Worm (Caenorhabditis elegans) whole organism, midembryonic: ENCODE measurements around the gene T24H10.5.

ENCODE experiments used
- T22C8.4 ChIP-seq: fragments of 200-800 bp; sonication (Bioruptor generic); IDR thresholded peaks from 2 replicates; pipeline ENCODE4 v1.3.6; 2022; ENCODE audit warnings: missing genetic modification characterization, missing compliant biosample characterization
- flt-1 ChIP-seq: fragments of 200-800 bp; sonication (Bioruptor generic); IDR thresholded peaks from 2 replicates; pipeline ENCODE4 v1.3.6; 2022; ENCODE audit warnings: missing genetic modification characterization, missing compliant biosample characterization
- klf-2 ChIP-seq: fragments of 200-800 bp; sonication (Bioruptor generic); conservative IDR thresholded peaks from 2 replicates; pipeline ENCODE4 v1.3.6; 2022; ENCODE audit warnings: missing genetic modification reagents, missing genetic modification characterization, missing compliant biosample characterization
- med-1 ChIP-seq: sonication (generic microtip); optimal IDR thresholded peaks from 2 replicates; lab custom pipeline; 2017; ENCODE audit warnings: missing genetic modification characterization, mild to moderate bottlenecking, missing compliant biosample characterization, antibody characterized with exemption, missing genetic modification reagents; ENCODE audit not compliant: insufficient read depth
- ref-1 ChIP-seq: fragments of 200-800 bp; sonication (Bioruptor generic); conservative IDR thresholded peaks from 2 replicates; pipeline ENCODE4 v1.3.6; 2022; ENCODE audit warnings: missing genetic modification reagents, missing genetic modification characterization, missing compliant biosample characterization
- ztf-29 ChIP-seq: fragments of 200-800 bp; sonication (Bioruptor generic); IDR thresholded peaks from 2 replicates; pipeline ENCODE4 v1.3.6; 2022; ENCODE audit warnings: missing genetic modification reagents, missing genetic modification characterization, missing compliant biosample characterization

ce11 chrII:9131363-9131762, 30.5 kb downstream of the T24H10.5 start, which contains the start of gene C16D2.1:
- TF ChIP-seq med-1 (GFP tag; lab: Kevin White, UChicago) (no peak), T22C8.4 (GFP tag; lab: Robert Waterston, UW) (no peak), ztf-29 (no peak), flt-1 (GFP tag; lab: Robert Waterston, UW) (no peak), ref-1 (GFP tag; lab: Robert Waterston, UW) (no peak), klf-2 (GFP tag; lab: Robert Waterston, UW) (no peak)
